Worm (Caenorhabditis elegans) whole organism, early embryonic: Measurements from ENCODE around the gene ZK177.3.

Experiments used
- B0310.2 ChIP-seq: sonication (generic microtip); optimal IDR thresholded peaks from 2 replicates; lab custom pipeline; 2016; ENCODE audit warnings: mild to moderate bottlenecking, missing genetic modification characterization, missing compliant biosample characterization
- F13C5.2 ChIP-seq: sonication (generic microtip); optimal IDR thresholded peaks from 2 replicates; lab custom pipeline; 2017; ENCODE audit warnings: mild to moderate bottlenecking, missing genetic modification characterization, inconsistent platforms, missing compliant biosample characterization
- ama-1 ChIP-seq: fragments of 150-350 bp; optimal IDR thresholded peaks from 2 replicates; lab custom pipeline; 2014
- flt-1 ChIP-seq: fragments of 200-800 bp; sonication (Bioruptor generic); IDR thresholded peaks from 2 replicates; pipeline ENCODE4 v1.3.6; 2022; ENCODE audit warnings: missing genetic modification characterization, missing compliant biosample characterization
- scrt-1 ChIP-seq: fragments of 200-800 bp; sonication (Bioruptor generic); IDR thresholded peaks from 2 replicates; pipeline ENCODE4 v1.3.6; 2022; ENCODE audit warnings: missing genetic modification characterization, missing compliant biosample characterization
- sea-1 ChIP-seq: fragments of 200-800 bp; sonication (Bioruptor generic); conservative IDR thresholded peaks from 2 replicates; pipeline ENCODE4 v1.3.6; 2022; ENCODE audit warnings: missing genetic modification characterization, missing compliant biosample characterization
- tra-4 ChIP-seq: sonication (generic microtip); optimal IDR thresholded peaks from 2 replicates; lab custom pipeline; 2017; ENCODE audit warnings: missing genetic modification characterization, missing compliant biosample characterization

- TF ChIP-seq ama-1 (lab: Kevin White, UChicago) (no peak), B0310.2 (tag; lab: Kevin White, UChicago) (no peak), sea-1 (GFP tag; lab: Robert Waterston, UW) (no peak), tra-4 (no peak), scrt-1 (GFP tag; lab: Robert Waterston, UW) (no peak), flt-1 (GFP tag; lab: Robert Waterston, UW) (no peak), F13C5.2 (tag; lab: Kevin White, UChicago) (no peak)
These were observed 39.1 kb downstream of the ZK177.3 start for ce11 chrII:5554788-5555187.
